Worm (Caenorhabditis elegans) whole organism, mixed stage, embryonic: ENCODE results near the gene cnc-10.

ENCODE experiments used
- M03D4.4 ChIP-seq: sonication (generic microtip); optimal IDR thresholded peaks from 2 replicates; lab custom pipeline; 2017; ENCODE audit warnings: mild to moderate bottlenecking, missing genetic modification characterization, missing compliant biosample characterization
- bed-3 ChIP-seq: fragments of 200-800 bp; sonication (Bioruptor generic); optimal IDR thresholded peaks from 3 replicates; lab custom pipeline; 2018; ENCODE audit warnings: mild to moderate bottlenecking, missing genetic modification characterization, moderate library complexity, missing compliant biosample characterization
- blmp-1 ChIP-seq: fragments of 150-350 bp; optimal IDR thresholded peaks from 2 replicates; lab custom pipeline; 2014; ENCODE audit warnings: missing biosample characterization, missing genetic modification characterization
- ceh-39 ChIP-seq: fragments of 150-350 bp; optimal IDR thresholded peaks from 2 replicates; lab custom pipeline; 2014; ENCODE audit warnings: missing biosample characterization, missing genetic modification characterization
- ceh-83 ChIP-seq: fragments of 200-800 bp; sonication (Bioruptor generic); optimal IDR thresholded peaks from 2 replicates; lab custom pipeline; 2018; ENCODE audit warnings: mild to moderate bottlenecking, missing genetic modification characterization, missing compliant biosample characterization
- ces-1 ChIP-seq: fragments of 150-350 bp; optimal IDR thresholded peaks from 2 replicates; lab custom pipeline; 2014; ENCODE audit warnings: missing biosample characterization, missing genetic modification reagents, missing genetic modification characterization
- cnd-1 ChIP-seq: fragments of 200-800 bp; sonication (Bioruptor generic); optimal IDR thresholded peaks from 2 replicates; lab custom pipeline; 2018; ENCODE audit warnings: mild to moderate bottlenecking, missing genetic modification characterization, missing compliant biosample characterization
- elt-1 ChIP-seq: sonication (generic microtip); optimal IDR thresholded peaks from 2 replicates; lab custom pipeline; 2017; ENCODE audit warnings: missing genetic modification characterization, mild to moderate bottlenecking, missing compliant biosample characterization, antibody characterized with exemption, moderate library complexity, borderline replicate concordance; ENCODE audit not compliant: insufficient read depth
- elt-3 ChIP-seq: fragments of 150-350 bp; optimal IDR thresholded peaks from 2 replicates; lab custom pipeline; 2014; ENCODE audit warnings: missing biosample characterization, missing genetic modification characterization
- flh-1 ChIP-seq: fragments of 200-800 bp; sonication (Bioruptor generic); optimal IDR thresholded peaks from 2 replicates; lab custom pipeline; 2018; ENCODE audit warnings: mild to moderate bottlenecking, missing genetic modification characterization, moderate library complexity, missing compliant biosample characterization
- ham-2 ChIP-seq: fragments of 200-800 bp; sonication (Bioruptor generic); optimal IDR thresholded peaks from 2 replicates; lab custom pipeline; 2018; ENCODE audit warnings: mild to moderate bottlenecking, missing genetic modification characterization, missing compliant biosample characterization
- hlh-1 ChIP-seq: fragments of 150-350 bp; optimal IDR thresholded peaks from 2 replicates; lab custom pipeline; 2014; ENCODE audit warnings: missing biosample characterization, missing genetic modification reagents, missing genetic modification characterization
- lin-13 ChIP-seq: fragments of 150-350 bp; optimal IDR thresholded peaks from 2 replicates; lab custom pipeline; 2014; ENCODE audit warnings: missing biosample characterization, missing genetic modification characterization
- mab-5 ChIP-seq: fragments of 150-350 bp; optimal IDR thresholded peaks from 2 replicates; lab custom pipeline; 2014; ENCODE audit warnings: missing biosample characterization, missing genetic modification characterization
- mep-1 ChIP-seq: fragments of 150-350 bp; optimal IDR thresholded peaks from 2 replicates; lab custom pipeline; 2017; ENCODE audit warnings: missing biosample characterization, missing genetic modification reagents, missing genetic modification characterization, inconsistent platforms
- mls-2 ChIP-seq: sonication (generic microtip); optimal IDR thresholded peaks from 2 replicates; lab custom pipeline; 2016; ENCODE audit warnings: mild to moderate bottlenecking, missing genetic modification characterization, moderate library complexity, missing compliant biosample characterization
- nhr-12 ChIP-seq: fragments of 150-350 bp; optimal IDR thresholded peaks from 2 replicates; lab custom pipeline; 2014; ENCODE audit warnings: missing biosample characterization, missing genetic modification characterization
- nhr-2 ChIP-seq: fragments of 150-350 bp; optimal IDR thresholded peaks from 2 replicates; lab custom pipeline; 2014; ENCODE audit warnings: missing biosample characterization, missing genetic modification characterization
- nhr-28 ChIP-seq: fragments of 150-350 bp; optimal IDR thresholded peaks from 2 replicates; lab custom pipeline; 2014; ENCODE audit warnings: missing biosample characterization, missing genetic modification characterization
- nhr-76 ChIP-seq: sonication (generic microtip); optimal IDR thresholded peaks from 2 replicates; lab custom pipeline; 2017; ENCODE audit warnings: missing biosample characterization, missing genetic modification characterization
- pha-4 ChIP-seq: fragments of 150-350 bp; optimal IDR thresholded peaks from 2 replicates; lab custom pipeline; 2018; ENCODE audit warnings: missing biosample characterization, missing genetic modification reagents, missing genetic modification characterization
- sem-2 ChIP-seq: fragments of 200-800 bp; sonication (Bioruptor generic); optimal IDR thresholded peaks from 2 replicates; lab custom pipeline; 2018; ENCODE audit warnings: mild to moderate bottlenecking, missing genetic modification characterization, missing compliant biosample characterization
- snpc-4 ChIP-seq: fragments of 150-350 bp; optimal IDR thresholded peaks from 2 replicates; lab custom pipeline; 2014; ENCODE audit warnings: missing biosample characterization, missing genetic modification characterization
- sptf-1 ChIP-seq: sonication (generic microtip); optimal IDR thresholded peaks from 2 replicates; lab custom pipeline; 2017; ENCODE audit warnings: mild to moderate bottlenecking, missing genetic modification characterization, moderate library complexity, missing compliant biosample characterization
- unc-120 ChIP-seq: sonication (generic microtip); optimal IDR thresholded peaks from 2 replicates; lab custom pipeline; 2017; ENCODE audit warnings: missing genetic modification characterization, missing compliant biosample characterization; ENCODE audit not compliant: poor library complexity, severe bottlenecking
- unc-39 ChIP-seq: fragments of 150-350 bp; optimal IDR thresholded peaks from 2 replicates; lab custom pipeline; 2014; ENCODE audit warnings: missing biosample characterization, missing genetic modification characterization
- unc-62 ChIP-seq: fragments of 150-350 bp; optimal IDR thresholded peaks from 2 replicates; lab custom pipeline; 2014; ENCODE audit warnings: missing biosample characterization, missing genetic modification reagents, missing genetic modification characterization
- zip-8 ChIP-seq: fragments of 150-350 bp; optimal IDR thresholded peaks from 2 replicates; lab custom pipeline; 2014; ENCODE audit warnings: missing biosample characterization, missing genetic modification characterization
- ztf-11 ChIP-seq: fragments of 150-350 bp; optimal IDR thresholded peaks from 2 replicates; lab custom pipeline; 2014; ENCODE audit warnings: missing biosample characterization, missing genetic modification characterization

cnc-10 gene

ce11 chrV:11216137-11216536, 33.1 kb downstream of the cnc-10 start:
- TF ChIP-seq unc-120 (tag; lab: Kevin White, UChicago) = no peak
- TF ChIP-seq ceh-83 (GFP tag; lab: Kevin White, UChicago) = no peak
- TF ChIP-seq elt-1 (tag; lab: Kevin White, UChicago) = no peak
- no peak for TF ChIP-seq blmp-1 (tag; lab: Kevin White, UChicago)
- TF ChIP-seq lin-13 (tag; lab: Kevin White, UChicago) = no peak
- TF ChIP-seq bed-3 (GFP tag; lab: Kevin White, UChicago) = no peak

ce11 chrV:11217394-11217793, 34.4 kb downstream of the cnc-10 start, which contains the start of gene cyp-29A2:
TSS of gene cyp-29A2 (plus strand) at chrV:11217583.
- TF ChIP-seq nhr-2 (tag; lab: Kevin White, UChicago) (no peak), bed-3 (GFP tag; lab: Kevin White, UChicago) (no peak), ham-2 (GFP tag; lab: Kevin White, UChicago) (no peak), sem-2 (GFP tag; lab: Kevin White, UChicago) (no peak), lin-13 (tag; lab: Kevin White, UChicago) (no peak), mls-2 (no peak), mab-5 (no peak), ces-1 (no peak), nhr-28 (tag; lab: Kevin White, UChicago) (no peak), unc-120 (tag; lab: Kevin White, UChicago) (no peak), pha-4 (tag; lab: Kevin White, UChicago) (no peak), mep-1 (tag; lab: Kevin White, UChicago) (no peak), flh-1 (no peak), zip-8 (tag; lab: Kevin White, UChicago) (no peak), blmp-1 (tag; lab: Kevin White, UChicago) (no peak), snpc-4 (tag; lab: Kevin White, UChicago) (no peak)

ce11 chrV:11220415-11220814, 37.4 kb downstream of the cnc-10 start:
- TF ChIP-seq sem-2 (GFP tag; lab: Kevin White, UChicago) (no peak), cnd-1 (tag; lab: Kevin White, UChicago) (no peak), ceh-39 (no peak), elt-1 (tag; lab: Kevin White, UChicago) (no peak), sptf-1 (tag; lab: Kevin White, UChicago) (no peak), flh-1 (no peak), hlh-1 (tag; lab: Kevin White, UChicago) (no peak), nhr-2 (tag; lab: Kevin White, UChicago) (no peak), unc-62 (GFP tag; lab: Kevin White, UChicago) (no peak), ceh-83 (GFP tag; lab: Kevin White, UChicago) (no peak), mls-2 (no peak), nhr-12 (tag; lab: Kevin White, UChicago) (no peak), unc-39 (no peak), bed-3 (GFP tag; lab: Kevin White, UChicago) (no peak), snpc-4 (tag; lab: Kevin White, UChicago) (no peak), ham-2 (GFP tag; lab: Kevin White, UChicago) (no peak), unc-120 (tag; lab: Kevin White, UChicago) (no peak), ztf-11 (tag; lab: Kevin White, UChicago) (no peak), lin-13 (tag; lab: Kevin White, UChicago) (no peak)

ce11 chrV:11220936-11221335, 37.9 kb downstream of the cnc-10 start, which contains the start of gene T19B10.2:
TSS of gene T19B10.2 (plus strand) at chrV:11221302.
- TF ChIP-seq elt-1 (tag; lab: Kevin White, UChicago) (peak; percentile 83), sptf-1 (tag; lab: Kevin White, UChicago) (no peak)
- TF ChIP-seq, all 35 proteins: peak for 1

- TF ChIP-seq elt-3 (tag; lab: Kevin White, UChicago) (no peak), M03D4.4 (tag; lab: Kevin White, UChicago) (no peak), unc-62 (GFP tag; lab: Kevin White, UChicago) (no peak), unc-120 (tag; lab: Kevin White, UChicago) (no peak), mls-2 (no peak), blmp-1 (tag; lab: Kevin White, UChicago) (no peak), nhr-76 (tag; lab: Kevin White, UChicago) (no peak)
Observed at ce11 chrV:11223698-11224097, 40.7 kb downstream of the cnc-10 start.
